Fruit fly (Drosophila melanogaster): ENCODE data around the gene cutlet.

The cutlet gene

DNA sequence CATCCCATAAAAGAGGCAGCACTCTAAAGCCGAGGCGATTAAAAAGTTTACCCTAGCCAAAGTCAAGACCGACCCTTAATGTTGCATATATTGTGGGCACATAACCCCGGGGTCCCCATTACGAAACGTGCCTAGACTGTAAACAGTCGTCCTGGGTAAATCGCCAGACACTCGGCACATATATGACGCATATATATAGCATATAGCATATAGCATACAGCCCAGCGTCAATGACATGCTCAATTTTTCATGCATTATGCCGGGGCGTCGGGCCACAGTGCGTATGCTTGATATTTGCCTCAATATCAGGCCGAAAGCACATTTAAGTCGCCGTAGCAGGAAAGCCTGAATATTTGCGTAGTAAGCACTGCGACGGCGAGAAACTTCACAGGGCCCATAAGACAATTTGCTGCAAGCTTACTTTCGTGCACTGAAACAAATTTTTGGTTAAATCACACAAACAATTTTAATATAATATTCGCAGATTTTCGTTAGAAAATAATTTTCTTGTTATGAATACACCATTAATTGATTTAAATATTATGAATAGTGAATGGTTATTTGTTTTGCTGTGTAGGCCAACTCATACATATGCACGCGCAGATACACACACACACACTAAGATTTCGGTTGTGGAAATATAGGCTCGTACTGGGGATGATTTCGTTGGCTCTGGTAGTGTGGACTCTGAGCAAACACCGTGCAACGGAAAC is 43.4 kb upstream of the cutlet start (continued):
- TF ChIP-seq Hsf (GFP tag; optimal IDR thresholded peaks at IDR 0.05) (peak; percentile 7), pan (optimal IDR thresholded peaks at IDR 0.05) (no peak), pan (GFP tag; optimal IDR thresholded peaks at IDR 0.05 in 1 of 2, IDR thresholded peaks at IDR 0.05 in 1 of 2) (peak in 1 of 2 experiments; percentile 27), Hr51 (GFP tag; optimal IDR thresholded peaks at IDR 0.05) (peak in 1 of 2 experiments; percentile 53), CG2889 (GFP tag; IDR thresholded peaks at IDR 0.05) (0 out of 3 replicates have a peak, but pooled peaks have one; percentile 28), Blimp-1 (GFP tag; optimal IDR thresholded peaks at IDR 0.05) (no peak), tgo (GFP tag; IDR thresholded peaks at IDR 0.05) (peak; percentile 52; the same call in 1 of the 3 replicates), ind (GFP tag; optimal IDR thresholded peaks at IDR 0.05) (peak; percentile 19), CG6689 (GFP tag; IDR thresholded peaks at IDR 0.05) (peak; percentile 33; the same call in 1 of the 2 replicates), phol (tag; optimal IDR thresholded peaks at IDR 0.05) (peak; percentile 7), Camta (GFP tag; optimal IDR thresholded peaks at IDR 0.05) (no peak), Hmr (GFP tag; optimal IDR thresholded peaks at IDR 0.05) (peak; percentile 81), CG3281 (GFP tag; optimal IDR thresholded peaks at IDR 0.05) (peak; percentile 62), CG30403 (GFP tag; optimal IDR thresholded peaks at IDR 0.05) (peak; percentile 27), Deaf1 (tag; optimal IDR thresholded peaks at IDR 0.05) (peak; percentile 22), nom (GFP tag; optimal IDR thresholded peaks at IDR 0.05) (no peak), pb (GFP tag; optimal IDR thresholded peaks at IDR 0.05) (no peak), zfh2 (GFP tag; optimal IDR thresholded peaks at IDR 0.05) (peak; percentile 5), CG3726 (GFP tag; IDR thresholded peaks at IDR 0.05) (no peak), CG4424 (GFP tag; optimal IDR thresholded peaks at IDR 0.05) (peak; percentile 13), CG15514 (GFP tag; optimal IDR thresholded peaks at IDR 0.05) (peak; percentile 45), row (GFP tag; IDR thresholded peaks at IDR 0.05) (peak; percentile 65; the same call in 2 of the 3 replicates), lab (GFP tag; optimal IDR thresholded peaks at IDR 0.05) (peak; percentile 84), CG9817 (tag; optimal IDR thresholded peaks at IDR 0.05) (peak; percentile 4), Bteb2 (GFP tag; optimal IDR thresholded peaks at IDR 0.05) (peak; percentile 2), CG9727 (GFP tag; optimal IDR thresholded peaks at IDR 0.05) (peak; percentile 44), CG13894 (tag; optimal IDR thresholded peaks at IDR 0.05) (peak; percentile 99), dpn (GFP tag; optimal IDR thresholded peaks at IDR 0.05) (peak in 1 of 2 experiments; percentile 20), lmd (GFP tag; IDR thresholded peaks at IDR 0.05) (peak; percentile 25; the same call in 1 of the 2 replicates), CG11695 (GFP tag; IDR thresholded peaks at IDR 0.05) (peak; percentile 54; the same call in 2 of the 3 replicates), CG11247 (GFP tag; IDR thresholded peaks at IDR 0.05) (no peak), CG7556 (GFP tag; optimal IDR thresholded peaks at IDR 0.05) (peak; percentile 68), CG13775 (GFP tag; optimal IDR thresholded peaks at IDR 0.05) (no peak), CG13296 (GFP tag; optimal IDR thresholded peaks at IDR 0.05) (peak; percentile 24), H15 (GFP tag; IDR thresholded peaks at IDR 0.05) (no peak), CG10366 (GFP tag; IDR thresholded peaks at IDR 0.05) (0 out of 2 replicates have a peak, but pooled peaks have one; percentile 7), CG12391 (tag; optimal IDR thresholded peaks at IDR 0.05) (peak; percentile 31), Meics (GFP tag; optimal IDR thresholded peaks at IDR 0.05) (peak; percentile 65)

DNA sequence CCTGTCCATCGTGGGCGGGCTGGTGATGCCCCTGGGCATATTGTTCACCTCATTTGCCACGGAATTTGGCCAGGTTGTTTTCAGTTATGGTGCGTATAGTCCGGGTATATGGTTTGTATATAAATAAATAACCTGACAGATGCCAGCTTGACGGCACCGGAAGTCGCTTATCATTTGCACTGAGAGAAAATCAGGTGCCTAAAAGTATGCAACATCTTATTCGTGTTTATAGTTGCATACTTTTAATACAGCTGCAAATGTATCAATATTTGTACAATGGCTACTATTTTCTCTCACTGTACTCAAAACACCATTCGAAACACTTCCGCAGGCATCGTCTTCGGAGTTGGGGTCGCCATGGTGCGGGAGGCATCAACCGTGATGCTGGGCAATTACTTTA is 37.1 kb upstream of the cutlet start:
- TF ChIP-seq CG9932 (GFP tag; IDR thresholded peaks at IDR 0.05): 0 out of 2 replicates have a peak, but pooled peaks have one; percentile 4
- no peak for TF ChIP-seq Trl (optimal IDR thresholded peaks at IDR 0.05)
- TF ChIP-seq Trl (GFP tag; optimal IDR thresholded peaks at IDR 0.05): peak; percentile 24
- TF ChIP-seq Nf-YA (GFP tag; IDR thresholded peaks at IDR 0.05): no peak
- TF ChIP-seq CG4820 (GFP tag; optimal IDR thresholded peaks at IDR 0.05): no peak
- TF ChIP-seq CG18476 (GFP tag; optimal IDR thresholded peaks at IDR 0.05): no peak
- peak; percentile 17 for TF ChIP-seq bcd (GFP tag; optimal IDR thresholded peaks at IDR 0.05)
- TF ChIP-seq CG2120 (GFP tag; optimal IDR thresholded peaks at IDR 0.05): peak; percentile 49
- peak; percentile 21; the same call in 1 of the 2 replicates for TF ChIP-seq ranshi (GFP tag; IDR thresholded peaks at IDR 0.05)
- TF ChIP-seq CG8290 (GFP tag; optimal IDR thresholded peaks at IDR 0.05): no peak
- TF ChIP-seq CG8290 (tag; optimal IDR thresholded peaks at IDR 0.05): no peak
- TF ChIP-seq odd (GFP tag; optimal IDR thresholded peaks at IDR 0.05): peak; percentile 7
- peak; percentile 30 for TF ChIP-seq stwl (tag; optimal IDR thresholded peaks at IDR 0.05)
- peak; percentile 9; the same call in 1 of the 3 replicates for TF ChIP-seq CG2199 (GFP tag; IDR thresholded peaks at IDR 0.05)

Measured in whole organism, embryonic.